Fruit fly (Drosophila melanogaster): ENCODE data around the gene nerfin-2.

dm6 chr3R:10055951-10056350 is 15.0 kb upstream of the nerfin-2 start, which contains the start of gene Npc2d:
- no peak for TF ChIP-seq Dll (optimal IDR thresholded peaks at IDR 0.05)
- TF ChIP-seq pan (optimal IDR thresholded peaks at IDR 0.05): no peak

All from whole organism.